Fruit fly (Drosophila melanogaster) whole organism, adult: ENCODE measurements around the gene CG43658.

ENCODE experiments used
- CG11617 ChIP-seq: fragments of 200-800 bp; sonication (Bioruptor generic); optimal IDR thresholded peaks from 2 replicates; lab custom pipeline; 2017; ENCODE audit warnings: mild to moderate bottlenecking, missing biosample characterization, missing genetic modification reagents, missing genetic modification characterization
- CG12768 ChIP-seq: fragments of 200-800 bp; sonication (Bioruptor generic); optimal IDR thresholded peaks from 2 replicates; lab custom pipeline; 2017; ENCODE audit warnings: missing biosample characterization, missing genetic modification characterization, mild to moderate bottlenecking, moderate library complexity, missing genetic modification reagents
- CG14711 ChIP-seq: fragments of 200-800 bp; sonication (Bioruptor generic); optimal IDR thresholded peaks from 2 replicates; lab custom pipeline; 2018; ENCODE audit warnings: missing biosample characterization, mild to moderate bottlenecking, missing genetic modification characterization, moderate library complexity
- CG1620 ChIP-seq: fragments of 200-800 bp; sonication (Bioruptor generic); optimal IDR thresholded peaks from 2 replicates; lab custom pipeline; 2016; ENCODE audit warnings: missing biosample characterization, missing genetic modification characterization
- CG33017 ChIP-seq: fragments of 200-800 bp; sonication (Bioruptor generic); optimal IDR thresholded peaks from 2 replicates; lab custom pipeline; 2018; ENCODE audit warnings: missing biosample characterization, mild to moderate bottlenecking, missing genetic modification characterization, moderate library complexity
- CG5204 ChIP-seq: fragments of 200-800 bp; sonication (Bioruptor generic); optimal IDR thresholded peaks from 2 replicates; lab custom pipeline; 2016; ENCODE audit warnings: missing biosample characterization, missing genetic modification characterization
- CG7045 ChIP-seq: fragments of 200-800 bp; sonication (Bioruptor generic); optimal IDR thresholded peaks from 2 replicates; lab custom pipeline; 2017; ENCODE audit warnings: missing biosample characterization, mild to moderate bottlenecking, missing genetic modification characterization
- CG7101 ChIP-seq: fragments of 200-800 bp; sonication (Bioruptor generic); optimal IDR thresholded peaks from 2 replicates; lab custom pipeline; 2018; ENCODE audit warnings: missing biosample characterization, mild to moderate bottlenecking, missing genetic modification characterization, moderate library complexity
- Clk ChIP-seq: fragments of 200-800 bp; sonication (Bioruptor generic); optimal IDR thresholded peaks from 2 replicates; lab custom pipeline; 2017; ENCODE audit warnings: missing biosample characterization, missing genetic modification characterization
- Crg-1 ChIP-seq: fragments of 200-800 bp; sonication (Bioruptor generic); optimal IDR thresholded peaks from 2 replicates; lab custom pipeline; 2016; ENCODE audit warnings: missing biosample characterization, missing genetic modification characterization
- Hr96 ChIP-seq: fragments of 200-800 bp; sonication (Bioruptor generic); optimal IDR thresholded peaks from 2 replicates; lab custom pipeline; 2016; ENCODE audit warnings: missing biosample characterization, missing genetic modification characterization
- Mnt ChIP-seq: fragments of 200-800 bp; sonication (Bioruptor generic); optimal IDR thresholded peaks from 2 replicates; lab custom pipeline; 2016; ENCODE audit warnings: missing biosample characterization, mild to moderate bottlenecking, missing genetic modification characterization
- bab1 ChIP-seq: fragments of 200-800 bp; sonication (Bioruptor generic); optimal IDR thresholded peaks from 3 replicates; lab custom pipeline; 2019; ENCODE audit warnings: missing biosample characterization, mild to moderate bottlenecking, missing genetic modification characterization, moderate library complexity
- cic ChIP-seq: fragments of 200-800 bp; sonication (Bioruptor generic); optimal IDR thresholded peaks from 2 replicates; lab custom pipeline; 2017; ENCODE audit warnings: missing biosample characterization, mild to moderate bottlenecking, missing genetic modification characterization, moderate library complexity
- cnc ChIP-seq, 2 experiments: fragments of >200 bp; optimal IDR thresholded peaks; 2 replicates each; lab custom pipeline; 2017
- kay ChIP-seq: fragments of 200-800 bp; sonication (Bioruptor generic); peaks from one replicate; lab custom pipeline; 2016; ENCODE audit warnings: missing biosample characterization, missing genetic modification characterization, borderline replicate concordance
- ovo ChIP-seq: fragments of 200-800 bp; sonication (Bioruptor generic); optimal IDR thresholded peaks from 2 replicates; lab custom pipeline; 2016; ENCODE audit warnings: missing biosample characterization, missing genetic modification characterization
- pad ChIP-seq: fragments of 200-800 bp; sonication (Bioruptor generic); optimal IDR thresholded peaks from 3 replicates; lab custom pipeline; 2017; ENCODE audit warnings: missing biosample characterization, missing genetic modification characterization, mild to moderate bottlenecking, moderate library complexity, missing genetic modification reagents
- tj ChIP-seq: fragments of 200-800 bp; sonication (Bioruptor generic); optimal IDR thresholded peaks from 3 replicates; lab custom pipeline; 2017; ENCODE audit warnings: missing biosample characterization, mild to moderate bottlenecking, missing genetic modification characterization, moderate library complexity
- toe ChIP-seq: fragments of 200-800 bp; sonication (Bioruptor generic); optimal IDR thresholded peaks from 2 replicates; lab custom pipeline; 2016; ENCODE audit warnings: missing biosample characterization, missing genetic modification characterization

The CG43658 gene

DNA sequence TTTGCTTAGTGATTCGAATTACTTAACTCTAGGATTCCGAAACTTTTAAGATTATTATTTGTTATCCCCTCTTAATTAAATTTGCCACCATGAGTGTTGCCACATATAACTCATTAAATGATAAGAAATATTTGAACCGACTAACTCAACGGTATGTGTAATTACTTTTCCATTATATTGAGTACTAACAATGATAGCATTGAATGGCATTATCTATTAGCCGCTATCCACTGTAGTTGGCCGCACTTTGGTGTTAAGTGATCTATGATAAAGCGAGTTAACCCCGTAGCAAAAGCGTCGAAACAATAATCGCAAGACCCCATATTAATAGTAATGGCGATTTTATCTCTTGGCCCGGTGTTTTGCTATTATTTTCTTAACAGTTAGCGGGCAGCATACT is 20.0 kb upstream of the CG43658 start:
- no peak for TF ChIP-seq CG1620
- peak; percentile 57 for TF ChIP-seq kay
- TF ChIP-seq Mnt: no peak
- TF ChIP-seq cnc (optimal IDR thresholded peaks at IDR 0.05; lab: Kevin White, UChicago): no peak
- no peak for TF ChIP-seq CG5204
- TF ChIP-seq tj (GFP tag; lab: Kevin White, UChicago): no peak

dm6 chrX:17579782-17580451 is 18.9 kb upstream of the CG43658 start, which contains the start of gene CG12991:
CG12991 (plus strand) TSS chrX:17579861.
- TF ChIP-seq Clk (GFP tag; lab: Kevin White, UChicago) (no peak), toe (GFP tag; lab: Kevin White, UChicago) (no peak), cnc (optimal IDR thresholded peaks at IDR 0.05; lab: Kevin White, UChicago) (no peak), CG7101 (tag; lab: Kevin White, UChicago) (peak; percentile 39), Mnt (peak; percentile 91), CG5204 (no peak), bab1 (GFP tag; lab: Kevin White, UChicago) (peak; percentile 22), ovo (GFP tag; lab: Kevin White, UChicago) (peak; percentile 38), cic (GFP tag; lab: Kevin White, UChicago) (no peak), tj (GFP tag; lab: Kevin White, UChicago) (no peak), CG1620 (peak; percentile 11), pad (no peak), CG12768 (peak; percentile 22), Crg-1 (GFP tag; lab: Kevin White, UChicago) (no peak)

- TF ChIP-seq kay (no peak), CG33017 (tag; lab: Kevin White, UChicago) (no peak), CG7045 (no peak), Mnt (peak; percentile 29), cic (GFP tag; lab: Kevin White, UChicago) (no peak), toe (GFP tag; lab: Kevin White, UChicago) (peak; percentile 34), tj (GFP tag; lab: Kevin White, UChicago) (no peak)
These were observed 18.1 kb upstream of the CG43658 start, which contains the start of gene Ankle2 for dm6 chrX:17578869-17579781. Ankle2 (minus strand) TSS chrX:17579229.

DNA sequence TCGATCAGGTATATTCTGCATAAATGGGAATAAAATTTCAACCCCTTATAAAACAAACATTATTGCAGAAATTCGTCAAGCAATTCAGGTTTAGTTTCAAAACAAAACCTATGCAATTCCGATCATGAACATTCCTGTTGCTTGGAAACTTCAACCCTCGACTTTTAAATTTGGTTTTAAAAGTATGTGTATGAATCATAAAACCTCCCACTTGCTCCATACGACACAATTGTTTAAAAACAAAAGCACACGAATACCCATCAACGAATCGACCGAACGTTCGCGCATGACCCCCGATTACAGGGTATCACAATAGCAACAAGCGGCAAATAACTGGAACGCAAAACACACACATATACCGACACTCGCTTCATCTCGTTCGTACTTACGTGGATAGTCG is 17.1 kb upstream of the CG43658 start:
- TF ChIP-seq tj (GFP tag; lab: Kevin White, UChicago): no peak
- no peak for TF ChIP-seq Mnt
- no peak for TF ChIP-seq CG14711
- TF ChIP-seq kay: peak; percentile 56
- no peak for TF ChIP-seq bab1 (GFP tag; lab: Kevin White, UChicago)
- TF ChIP-seq CG7045: no peak
- no peak for TF ChIP-seq toe (GFP tag; lab: Kevin White, UChicago)
- no peak for TF ChIP-seq CG12768
- no peak for TF ChIP-seq CG33017 (tag; lab: Kevin White, UChicago)
- no peak for TF ChIP-seq Hr96 (GFP tag; lab: Kevin White, UChicago)
- no peak for TF ChIP-seq CG5204
- peak; percentile 2 for TF ChIP-seq CG11617 (GFP tag; lab: Kevin White, UChicago)
- TF ChIP-seq cnc (optimal IDR thresholded peaks at IDR 0.05; lab: Kevin White, UChicago): no peak
- TF ChIP-seq CG7101 (tag; lab: Kevin White, UChicago): peak; percentile 21
- TF ChIP-seq CG1620: no peak

DNA sequence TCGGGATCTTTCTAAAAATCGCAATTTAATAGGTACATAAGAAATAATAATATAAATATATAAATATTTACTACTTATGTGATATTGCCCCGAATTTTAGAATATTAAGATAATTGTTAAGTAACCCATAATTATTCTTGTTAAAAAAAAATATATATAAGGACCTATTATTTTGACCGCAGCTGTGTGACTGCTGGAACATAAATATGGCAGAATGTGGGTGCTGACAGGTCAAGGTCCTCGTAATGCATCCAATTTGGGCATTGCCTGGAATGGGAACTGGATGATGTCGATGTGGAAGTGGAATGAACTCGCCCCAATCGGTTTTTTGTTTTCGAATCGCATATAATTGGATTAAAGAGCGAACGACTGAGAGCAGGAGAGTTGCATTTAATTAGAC is 16.4 kb upstream of the CG43658 start:
- TF ChIP-seq Mnt: no peak
- TF ChIP-seq Clk (GFP tag; lab: Kevin White, UChicago): no peak
- no peak for TF ChIP-seq bab1 (GFP tag; lab: Kevin White, UChicago)
- no peak for TF ChIP-seq cnc (optimal IDR thresholded peaks at IDR 0.05; lab: Kevin White, UChicago)
- TF ChIP-seq CG33017 (tag; lab: Kevin White, UChicago): no peak
- no peak for TF ChIP-seq kay
- no peak for TF ChIP-seq pad
- TF ChIP-seq CG7101 (tag; lab: Kevin White, UChicago): no peak
- TF ChIP-seq toe (GFP tag; lab: Kevin White, UChicago): no peak
- TF ChIP-seq cic (GFP tag; lab: Kevin White, UChicago): no peak
- TF ChIP-seq CG5204: no peak
- TF ChIP-seq CG7045: no peak
- no peak for TF ChIP-seq CG1620
- no peak for TF ChIP-seq Hr96 (GFP tag; lab: Kevin White, UChicago)
- TF ChIP-seq CG11617 (GFP tag; lab: Kevin White, UChicago): no peak
- no peak for TF ChIP-seq tj (GFP tag; lab: Kevin White, UChicago)
- TF ChIP-seq Crg-1 (GFP tag; lab: Kevin White, UChicago): no peak
- TF ChIP-seq CG14711: no peak
- TF ChIP-seq ovo (GFP tag; lab: Kevin White, UChicago): no peak
- TF ChIP-seq CG12768: no peak

DNA sequence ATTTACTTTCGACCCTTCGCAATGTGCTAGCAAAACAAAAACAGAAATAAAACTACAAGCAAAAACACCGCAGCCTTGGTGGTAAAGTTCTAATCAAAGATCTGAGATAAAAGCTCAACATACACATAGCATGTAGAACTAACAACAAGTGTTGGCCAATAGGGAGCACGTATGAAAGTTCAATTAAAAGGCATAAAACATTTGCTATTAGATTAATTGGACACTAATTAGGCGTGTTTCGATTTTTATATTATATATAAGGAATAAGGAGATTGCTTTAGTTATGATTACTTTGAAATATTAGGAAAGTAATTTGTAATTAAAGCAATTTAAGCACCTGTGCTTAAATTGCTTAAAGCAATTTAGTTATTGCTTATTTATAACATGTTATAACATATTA is 15.6 kb upstream of the CG43658 start:
- no peak for TF ChIP-seq toe (GFP tag; lab: Kevin White, UChicago)
- TF ChIP-seq kay: peak; percentile 45
